Worm (Caenorhabditis elegans) whole organism, mixed stage, embryonic: ENCODE measurements around the gene F26G1.2.

Experiments
- ces-1 ChIP-seq: fragments of 150-350 bp; optimal IDR thresholded peaks from 2 replicates; lab custom pipeline; 2014; ENCODE audit warnings: missing biosample characterization, missing genetic modification reagents, missing genetic modification characterization
- drap-1 ChIP-seq: fragments of 200-800 bp; sonication (Bioruptor generic); optimal IDR thresholded peaks from 3 replicates; lab custom pipeline; 2018; ENCODE audit warnings: mild to moderate bottlenecking, missing genetic modification characterization, missing compliant biosample characterization
- elt-1 ChIP-seq: sonication (generic microtip); optimal IDR thresholded peaks from 2 replicates; lab custom pipeline; 2017; ENCODE audit warnings: missing genetic modification characterization, mild to moderate bottlenecking, missing compliant biosample characterization, antibody characterized with exemption, moderate library complexity, borderline replicate concordance; ENCODE audit not compliant: insufficient read depth
- lsy-2 ChIP-seq: fragments of 150-350 bp; optimal IDR thresholded peaks from 2 replicates; lab custom pipeline; 2014; ENCODE audit warnings: missing biosample characterization, missing genetic modification characterization
- mab-5 ChIP-seq: fragments of 150-350 bp; optimal IDR thresholded peaks from 2 replicates; lab custom pipeline; 2014; ENCODE audit warnings: missing biosample characterization, missing genetic modification characterization
- mls-2 ChIP-seq: sonication (generic microtip); optimal IDR thresholded peaks from 2 replicates; lab custom pipeline; 2016; ENCODE audit warnings: mild to moderate bottlenecking, missing genetic modification characterization, moderate library complexity, missing compliant biosample characterization
- nhr-12 ChIP-seq: fragments of 150-350 bp; optimal IDR thresholded peaks from 2 replicates; lab custom pipeline; 2014; ENCODE audit warnings: missing biosample characterization, missing genetic modification characterization
- nhr-237 ChIP-seq: fragments of 150-350 bp; optimal IDR thresholded peaks from 2 replicates; lab custom pipeline; 2014; ENCODE audit warnings: missing biosample characterization, missing genetic modification characterization
- nhr-28 ChIP-seq: fragments of 150-350 bp; optimal IDR thresholded peaks from 2 replicates; lab custom pipeline; 2014; ENCODE audit warnings: missing biosample characterization, missing genetic modification characterization
- pha-4 ChIP-seq: fragments of 150-350 bp; optimal IDR thresholded peaks from 2 replicates; lab custom pipeline; 2018; ENCODE audit warnings: missing biosample characterization, missing genetic modification reagents, missing genetic modification characterization
- tbx-8 ChIP-seq: fragments of 200-800 bp; sonication (Bioruptor generic); optimal IDR thresholded peaks from 2 replicates; lab custom pipeline; 2018; ENCODE audit warnings: mild to moderate bottlenecking, missing genetic modification characterization, moderate library complexity, missing compliant biosample characterization
- unc-39 ChIP-seq: fragments of 150-350 bp; optimal IDR thresholded peaks from 2 replicates; lab custom pipeline; 2014; ENCODE audit warnings: missing biosample characterization, missing genetic modification characterization
- unc-62 ChIP-seq: fragments of 150-350 bp; optimal IDR thresholded peaks from 2 replicates; lab custom pipeline; 2014; ENCODE audit warnings: missing biosample characterization, missing genetic modification reagents, missing genetic modification characterization

- no peak for TF ChIP-seq mls-2 (tag; lab: Kevin White, UChicago)
- TF ChIP-seq nhr-237 (tag; lab: Kevin White, UChicago), result no peak
- TF ChIP-seq tbx-8 (GFP tag; lab: Kevin White, UChicago), result no peak
- TF ChIP-seq unc-62 (GFP tag; lab: Kevin White, UChicago), result no peak
- no peak for TF ChIP-seq nhr-28 (tag; lab: Kevin White, UChicago)
- TF ChIP-seq nhr-12 (tag; lab: Kevin White, UChicago), result no peak
- no peak for TF ChIP-seq elt-1 (tag; lab: Kevin White, UChicago)
- no peak for TF ChIP-seq pha-4
- no peak for TF ChIP-seq lsy-2 (tag; lab: Kevin White, UChicago)
- TF ChIP-seq drap-1 (GFP tag; lab: Kevin White, UChicago), result no peak
- no peak for TF ChIP-seq unc-39 (tag; lab: Kevin White, UChicago)
- no peak for TF ChIP-seq mab-5 (tag; lab: Kevin White, UChicago)
- no peak for TF ChIP-seq ces-1
Observed at ce11 chrII:4789835-4790343, 27.0 kb downstream of the F26G1.2 start, which contains the start of gene F26G1.15.
